Worm (Caenorhabditis elegans): ENCODE data around the gene Y53F4B.23.

The Y53F4B.23 gene

DNA sequence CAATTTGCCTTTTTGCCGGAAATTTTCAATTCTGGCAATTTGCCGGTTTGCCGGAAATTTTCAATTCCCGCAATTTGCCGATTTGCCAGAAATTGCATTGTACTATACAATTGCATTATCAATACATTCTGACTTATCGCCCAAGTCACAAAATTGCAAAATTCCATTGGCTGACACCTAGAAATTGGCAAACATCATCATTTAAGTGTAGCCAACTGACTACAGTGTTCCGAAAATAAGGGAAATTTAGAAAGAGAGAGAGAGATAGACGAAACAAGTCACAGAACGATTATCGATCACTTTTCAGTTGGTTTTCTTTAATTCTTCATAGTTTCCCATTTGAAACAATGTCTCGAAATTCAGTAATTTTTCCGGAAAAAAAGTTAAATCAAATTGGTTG is 13.0 kb upstream of the Y53F4B.23 start:
- peak; percentile 21 for TF ChIP-seq elt-2 (tag; optimal IDR thresholded peaks at IDR 0.05)
- TF ChIP-seq npax-4 (tag; optimal IDR thresholded peaks at IDR 0.05), result no peak
- TF ChIP-seq ceh-30 (tag; optimal IDR thresholded peaks at IDR 0.05), result no peak

ce11 chrII:15119537-15120360 is 4.6 kb upstream of the Y53F4B.23 start, which contains the start of gene arp-1:
arp-1 (plus strand) TSS chrII:15120301.
- TF ChIP-seq eyg-1 (tag; optimal IDR thresholded peaks at IDR 0.05), result no peak
- no peak for TF ChIP-seq Y22D7AL.16 (tag; optimal IDR thresholded peaks at IDR 0.05)
- TF ChIP-seq elt-2 (tag; optimal IDR thresholded peaks at IDR 0.05), result peak; percentile 20
- no peak for TF ChIP-seq ceh-30 (tag; optimal IDR thresholded peaks at IDR 0.05)
- peak; percentile 39 for TF ChIP-seq nfya-1 (tag; optimal IDR thresholded peaks at IDR 0.05)
- peak; percentile 3 for TF ChIP-seq ceh-34 (tag; optimal IDR thresholded peaks at IDR 0.05)
- TF ChIP-seq nhr-232 (tag; optimal IDR thresholded peaks at IDR 0.05), result no peak
- no peak for TF ChIP-seq fkh-10 (GFP tag; optimal IDR thresholded peaks at IDR 0.05)
- TF ChIP-seq zip-5 (tag; optimal IDR thresholded peaks at IDR 0.05), result peak; percentile 10
- TF ChIP-seq odd-2 (tag; optimal IDR thresholded peaks at IDR 0.05), result no peak
- no peak for TF ChIP-seq hlh-6 (tag; optimal IDR thresholded peaks at IDR 0.05)
- no peak for TF ChIP-seq nhr-11 (tag; optimal IDR thresholded peaks at IDR 0.05)
- TF ChIP-seq C08G9.2 (tag; optimal IDR thresholded peaks at IDR 0.05), result no peak
- TF ChIP-seq npax-4 (tag; optimal IDR thresholded peaks at IDR 0.05), result no peak
- no peak for TF ChIP-seq fax-1 (tag; optimal IDR thresholded peaks at IDR 0.05)
- no peak for TF ChIP-seq unc-86 (tag; optimal IDR thresholded peaks at IDR 0.05)
- no peak for TF ChIP-seq K09A11.1 (tag; optimal IDR thresholded peaks at IDR 0.05; ENCODE audit: insufficient read depth)
- TF ChIP-seq sox-2 (GFP tag; IDR thresholded peaks at IDR 0.05), result no peak
- peak; percentile 8 for TF ChIP-seq ceh-48 (tag; optimal IDR thresholded peaks at IDR 0.05)
- TF ChIP-seq gmeb-2 (tag; optimal IDR thresholded peaks at IDR 0.05), result no peak
- peak; percentile 67 for TF ChIP-seq unc-42 (tag; optimal IDR thresholded peaks at IDR 0.05)
- TF ChIP-seq tbx-2 (tag; optimal IDR thresholded peaks at IDR 0.05), result no peak
- peak; percentile 10 for TF ChIP-seq ceh-14 (tag; optimal IDR thresholded peaks at IDR 0.05)
- TF ChIP-seq K02D7.2 (tag; optimal IDR thresholded peaks at IDR 0.05), result peak; percentile 3
- peak; percentile 45 for TF ChIP-seq ceh-31 (tag; optimal IDR thresholded peaks at IDR 0.05)
- no peak for TF ChIP-seq C38D4.7 (GFP tag; optimal IDR thresholded peaks at IDR 0.05)
- peak; percentile 4 for TF ChIP-seq pha-2 (tag; optimal IDR thresholded peaks at IDR 0.05)

ce11 chrII:15130512-15130911 is 6.2 kb downstream of the Y53F4B.23 start, which contains the start of gene Y53F4B.62:
Y53F4B.62 (minus strand) TSS chrII:15130612.
- TF ChIP-seq pax-1 (tag; optimal IDR thresholded peaks at IDR 0.05), result no peak
- TF ChIP-seq odd-2 (tag; optimal IDR thresholded peaks at IDR 0.05), result no peak
- no peak for TF ChIP-seq pha-4 (tag; optimal IDR thresholded peaks at IDR 0.05)
- TF ChIP-seq dmd-4 (tag; optimal IDR thresholded peaks at IDR 0.05; ENCODE audit: borderline replicate concordance), result no peak
- TF ChIP-seq lin-11 (tag; optimal IDR thresholded peaks at IDR 0.05), result no peak
- no peak for TF ChIP-seq ceh-34 (tag; optimal IDR thresholded peaks at IDR 0.05)
- no peak for TF ChIP-seq Y22D7AL.16 (tag; optimal IDR thresholded peaks at IDR 0.05)
- TF ChIP-seq unc-3 (GFP tag; conservative IDR thresholded peaks at IDR 0.05), result no peak
- no peak for TF ChIP-seq unc-3 (tag; optimal IDR thresholded peaks at IDR 0.05)
- TF ChIP-seq C08G9.2 (tag; optimal IDR thresholded peaks at IDR 0.05), result no peak

DNA sequence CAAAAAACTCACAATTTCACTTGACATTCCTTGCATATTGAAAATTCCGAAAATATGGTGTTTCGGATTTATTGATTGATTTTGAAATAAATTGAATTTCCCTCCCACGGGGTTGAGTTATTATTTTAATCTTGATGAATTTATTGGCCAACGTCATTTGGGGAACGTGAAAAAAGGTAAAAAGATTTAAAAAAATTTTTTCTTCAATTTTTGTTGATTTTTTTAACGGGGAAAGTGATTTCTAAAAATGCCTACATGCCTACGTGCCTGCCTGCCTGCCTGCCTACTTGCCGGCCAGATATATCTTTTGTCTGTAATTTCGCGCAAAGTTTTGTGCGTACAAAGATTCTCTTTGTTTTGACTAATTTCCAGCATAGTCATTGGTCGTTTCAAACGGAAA is 10.0 kb downstream of the Y53F4B.23 start, which contains the start of gene Y53F4B.24:
Gene Y53F4B.24, minus strand, starts transcription at position 101 of the 400 bp plus-strand sequence.
- no peak for TF ChIP-seq unc-86 (tag; optimal IDR thresholded peaks at IDR 0.05)

- TF ChIP-seq madf-2 (tag; optimal IDR thresholded peaks at IDR 0.05) (no peak), pat-9 (tag; optimal IDR thresholded peaks at IDR 0.05) (no peak), sox-4 (tag; optimal IDR thresholded peaks at IDR 0.05) (no peak), nhr-11 (tag; optimal IDR thresholded peaks at IDR 0.05) (no peak), ztf-16 (tag; optimal IDR thresholded peaks at IDR 0.05) (no peak)
Observed at ce11 chrII:15135886-15136285, 11.6 kb downstream of the Y53F4B.23 start, which contains the start of gene Y53F4B.25. Y53F4B.25 (plus strand) TSS chrII:15136186.
